Fruit fly (Drosophila melanogaster) whole organism, pupa: ENCODE results near the gene dmrt93B.

Experiments used
- CG12605 ChIP-seq: fragments of 200-800 bp; sonication (Bioruptor generic); IDR thresholded peaks from 2 replicates; pipeline ENCODE4 v1.3.6; 2022; ENCODE audit warnings: missing biosample characterization, missing genetic modification characterization
- CG32121 ChIP-seq: fragments of 200-800 bp; sonication (Bioruptor generic); IDR thresholded peaks from 2 replicates; pipeline ENCODE4 v1.3.6; 2022; ENCODE audit warnings: missing biosample characterization, missing genetic modification characterization
- CG8301 ChIP-seq: fragments of 200-800 bp; sonication (Bioruptor generic); optimal IDR thresholded peaks from 2 replicates; lab custom pipeline; 2018; ENCODE audit warnings: missing biosample characterization, mild to moderate bottlenecking, missing genetic modification characterization
- CG9948 ChIP-seq: fragments of 200-800 bp; sonication (Bioruptor generic); optimal IDR thresholded peaks from 2 replicates; lab custom pipeline; 2018; ENCODE audit warnings: missing biosample characterization, mild to moderate bottlenecking, missing genetic modification characterization, moderate library complexity
- D1 ChIP-seq: fragments of 200-800 bp; sonication (Bioruptor generic); optimal IDR thresholded peaks from 2 replicates; lab custom pipeline; 2018; ENCODE audit warnings: missing biosample characterization, mild to moderate bottlenecking, missing genetic modification characterization, moderate library complexity
- EcR ChIP-seq: fragments of 200-800 bp; sonication (Bioruptor generic); optimal IDR thresholded peaks from 3 replicates; lab custom pipeline; 2019; ENCODE audit warnings: missing biosample characterization, missing genetic modification characterization, mild to moderate bottlenecking, moderate library complexity, missing genetic modification reagents
- Ets98B ChIP-seq: fragments of 200-800 bp; sonication (Bioruptor generic); IDR thresholded peaks from 2 replicates; pipeline ENCODE4 v1.3.6; 2022; ENCODE audit warnings: missing biosample characterization, missing genetic modification characterization
- gl ChIP-seq: fragments of 200-800 bp; sonication (Bioruptor generic); optimal IDR thresholded peaks from 2 replicates; lab custom pipeline; 2018; ENCODE audit warnings: missing biosample characterization, mild to moderate bottlenecking, missing genetic modification characterization

- TF ChIP-seq D1 (tag; lab: Kevin White, UChicago) = no peak
- no peak for TF ChIP-seq Ets98B (GFP tag; lab: Robert Waterston, UW)
- TF ChIP-seq gl (tag; lab: Kevin White, UChicago) = no peak
- TF ChIP-seq CG8301 (tag; lab: Kevin White, UChicago) = no peak
- no peak for TF ChIP-seq CG12605 (GFP tag; lab: Robert Waterston, UW)
- no peak for TF ChIP-seq CG32121 (GFP tag; lab: Robert Waterston, UW)
- no peak for TF ChIP-seq EcR (GFP tag; lab: Kevin White, UChicago)
- no peak for TF ChIP-seq CG9948 (tag; lab: Kevin White, UChicago)
Measured at dm6 chr3R:21071312-21071711, 2.5 kb upstream of the dmrt93B start.
